Fruit fly (Drosophila melanogaster): ENCODE results near the gene Kul.

Kul gene

DNA sequence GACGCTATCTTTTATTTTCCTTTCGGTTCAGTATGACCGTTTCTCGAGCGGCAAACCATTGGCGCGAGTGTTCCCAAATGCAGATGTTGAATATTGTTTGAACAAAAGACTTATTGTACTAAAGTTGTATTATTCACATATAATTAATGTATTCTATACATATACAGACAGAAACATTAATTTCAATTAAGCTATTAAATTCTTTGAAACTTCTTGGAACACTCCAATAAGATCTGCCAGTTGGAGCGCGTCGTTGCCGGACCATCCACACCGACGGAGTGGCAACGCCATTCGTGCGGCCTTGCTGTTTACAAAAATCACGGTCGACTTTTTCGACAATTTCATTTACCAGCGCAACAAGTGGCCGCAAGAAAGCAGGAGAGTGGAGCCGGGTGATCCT is 19.4 kb downstream of the Kul start, which contains the start of the genes Wdr24 and IntS11 (continued):
- TF ChIP-seq wdn (GFP tag; IDR thresholded peaks at IDR 0.05) = peak; percentile 88
- TF ChIP-seq Vsx1 (GFP tag; optimal IDR thresholded peaks at IDR 0.05) = no peak
- peak; percentile 45 for TF ChIP-seq CG30020 (tag; optimal IDR thresholded peaks at IDR 0.05)
- TF ChIP-seq CG10321 (GFP tag; IDR thresholded peaks at IDR 0.05) = no peak
- peak; percentile 84 for TF ChIP-seq ssp (GFP tag; IDR thresholded peaks at IDR 0.05)
- TF ChIP-seq Fer3 (tag; optimal IDR thresholded peaks at IDR 0.05) = peak; percentile 92
- peak; percentile 51 for TF ChIP-seq Scr (GFP tag; IDR thresholded peaks at IDR 0.05; ENCODE audit: partially characterized antibody)
- peak; percentile 87 for TF ChIP-seq CG9797 (GFP tag; optimal IDR thresholded peaks at IDR 0.05)
- TF ChIP-seq nau (GFP tag; optimal IDR thresholded peaks at IDR 0.05) = no peak
- TF ChIP-seq hth (optimal IDR thresholded peaks at IDR 0.05) = no peak
- peak; percentile 68 for TF ChIP-seq gt (GFP tag; IDR thresholded peaks at IDR 0.05)
- peak; percentile 58 for TF ChIP-seq CG4854 (GFP tag; optimal IDR thresholded peaks at IDR 0.05)
- peak; percentile 81 for TF ChIP-seq zfh1 (GFP tag; IDR thresholded peaks at IDR 0.05)
- TF ChIP-seq HmgZ (tag; optimal IDR thresholded peaks at IDR 0.05) = peak; percentile 94
- peak; percentile 41 for TF ChIP-seq nerfin-1 (tag; optimal IDR thresholded peaks at IDR 0.05)
- peak; percentile 89 for TF ChIP-seq Atf6 (GFP tag; IDR thresholded peaks at IDR 0.05)
- no peak for TF ChIP-seq repo (GFP tag; optimal IDR thresholded peaks at IDR 0.05)
- peak; percentile 70 for TF ChIP-seq Oli (tag; optimal IDR thresholded peaks at IDR 0.05)
- TF ChIP-seq p53 (GFP tag; optimal IDR thresholded peaks at IDR 0.05) = no peak
- peak; percentile 58 for TF ChIP-seq Antp (GFP tag; optimal IDR thresholded peaks at IDR 0.05)
- TF ChIP-seq Dip2 (GFP tag; IDR thresholded peaks at IDR 0.05) = 0 out of 2 replicates have a peak, but pooled peaks have one; percentile 28
- TF ChIP-seq Spps (tag; optimal IDR thresholded peaks at IDR 0.05) = no peak
- peak; percentile 87 for TF ChIP-seq stc (GFP tag; IDR thresholded peaks at IDR 0.05)
- peak; percentile 87 for TF ChIP-seq bcd (GFP tag; optimal IDR thresholded peaks at IDR 0.05)
- peak; percentile 77 for TF ChIP-seq scrt (GFP tag; optimal IDR thresholded peaks at IDR 0.05)
- peak; percentile 74 for TF ChIP-seq Ssrp (tag; optimal IDR thresholded peaks at IDR 0.05)
- no peak for TF ChIP-seq corto (GFP tag; optimal IDR thresholded peaks at IDR 0.05)

DNA sequence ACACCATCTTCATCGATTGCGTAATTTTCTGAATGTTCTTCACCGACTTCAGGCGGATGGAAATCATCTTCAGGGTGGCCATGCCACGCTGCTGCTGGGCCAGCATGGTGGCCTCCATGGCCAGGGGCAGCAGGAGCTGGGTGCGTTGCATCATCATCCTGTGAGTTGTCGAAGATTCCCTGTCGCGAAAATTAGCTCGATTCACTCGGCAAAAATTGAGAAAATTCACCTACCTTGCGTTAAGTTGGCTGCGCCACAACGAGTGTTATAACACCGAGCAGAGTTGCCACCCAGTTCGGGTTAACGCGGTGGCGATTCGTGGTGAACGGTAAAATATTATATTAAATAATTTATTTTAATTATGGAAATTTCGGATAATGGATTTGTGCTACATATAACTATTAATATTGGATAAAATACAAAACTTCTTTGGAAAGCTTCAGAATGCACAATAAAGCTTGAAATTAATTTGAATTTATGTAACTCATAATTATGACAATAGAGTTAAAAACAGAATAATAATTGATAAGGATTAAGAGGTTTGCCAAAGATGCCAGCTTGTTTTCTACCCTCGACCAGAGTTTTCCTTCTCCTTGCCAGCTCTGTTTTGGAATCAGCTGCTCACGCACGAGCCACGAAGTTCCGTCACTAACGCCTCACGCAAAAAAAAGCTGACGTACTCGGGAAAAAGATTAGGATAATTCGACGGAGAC is 23.1 kb downstream of the Kul start, which contains the start of the genes ATPsyngamma and yata:
Gene ATPsyngamma (minus strand): TSS at position 573 of the 713 bp plus-strand sequence.
Gene yata (plus strand): TSS at position 629 of the 713 bp plus-strand sequence.
- TF ChIP-seq CG18619 (GFP tag; optimal IDR thresholded peaks at IDR 0.05) = peak; percentile 40
- TF ChIP-seq ci (GFP tag; IDR thresholded peaks at IDR 0.05) = 0 out of 3 replicates have a peak, but pooled peaks have one; percentile 36
- peak; percentile 0 for TF ChIP-seq CG3995 (GFP tag; optimal IDR thresholded peaks at IDR 0.05)
- TF ChIP-seq CG5953 (GFP tag; IDR thresholded peaks at IDR 0.05) = no peak
- peak; percentile 53 for TF ChIP-seq CG2712 (tag; optimal IDR thresholded peaks at IDR 0.05)
- TF ChIP-seq tin (GFP tag; optimal IDR thresholded peaks at IDR 0.05) = peak; percentile 31
- peak; percentile 35 for TF ChIP-seq unpg (GFP tag; optimal IDR thresholded peaks at IDR 0.05)
- TF ChIP-seq phol (tag; optimal IDR thresholded peaks at IDR 0.05) = peak; percentile 56
- no peak for TF ChIP-seq CG11723 (GFP tag; optimal IDR thresholded peaks at IDR 0.05)
- peak; percentile 1 for TF ChIP-seq CG1602 (GFP tag; optimal IDR thresholded peaks at IDR 0.05)
- TF ChIP-seq vnd (GFP tag; IDR thresholded peaks at IDR 0.05; ENCODE audit: partially characterized antibody) = peak; percentile 62; the same call in 2 of the 3 replicates
- TF ChIP-seq GATAe (GFP tag; conservative IDR thresholded peaks at IDR 0.05) = no peak
- TF ChIP-seq Dfd (GFP tag; optimal IDR thresholded peaks at IDR 0.05) = no peak
- no peak for TF ChIP-seq dmrt99B (tag; optimal IDR thresholded peaks at IDR 0.05)
- TF ChIP-seq sr (GFP tag; IDR thresholded peaks at IDR 0.05) = no peak
- peak; percentile 11 for TF ChIP-seq CG15479 (GFP tag; optimal IDR thresholded peaks at IDR 0.05)
- no peak for TF ChIP-seq maf-S (GFP tag; optimal IDR thresholded peaks at IDR 0.05)
- TF ChIP-seq HHEX (GFP tag; optimal IDR thresholded peaks at IDR 0.05) = peak; percentile 33
- peak; percentile 57 for TF ChIP-seq CG15601 (tag; optimal IDR thresholded peaks at IDR 0.05)
- peak; percentile 38 for TF ChIP-seq CG17359 (tag; optimal IDR thresholded peaks at IDR 0.05)
- peak; percentile 77 for TF ChIP-seq Bgb (GFP tag; IDR thresholded peaks at IDR 0.05; ENCODE audit: partially characterized antibody)
- peak; percentile 49; the same call in 1 of the 3 replicates for TF ChIP-seq hb (GFP tag; IDR thresholded peaks at IDR 0.05; ENCODE audit: partially characterized antibody)
- TF ChIP-seq CG2120 (GFP tag; optimal IDR thresholded peaks at IDR 0.05) = peak; percentile 21

Measured in whole organism, embryonic.